Fruit fly (Drosophila melanogaster): ENCODE data around the gene CG5087.

CG5087 gene

dm6 chr3L:9029183-9029789, 31.3 kb downstream of the CG5087 start:
- TF ChIP-seq CG8159 (tag; optimal IDR thresholded peaks at IDR 0.05) (no peak), Ets98B (GFP tag; IDR thresholded peaks at IDR 0.05) (no peak), CG9948 (tag; optimal IDR thresholded peaks at IDR 0.05) (no peak), CG32121 (GFP tag; IDR thresholded peaks at IDR 0.05) (no peak), CG34367 (tag; optimal IDR thresholded peaks at IDR 0.05) (no peak), Pif1B (GFP tag; optimal IDR thresholded peaks at IDR 0.05) (no peak)

dm6 chr3L:9032871-9033270, 34.9 kb downstream of the CG5087 start:
- peak; percentile 0 for TF ChIP-seq CG14655 (GFP tag; optimal IDR thresholded peaks at IDR 0.05)
- TF ChIP-seq CG12605 (GFP tag; IDR thresholded peaks at IDR 0.05), result no peak
- no peak for TF ChIP-seq Pif1A (GFP tag; optimal IDR thresholded peaks at IDR 0.05)
- peak; percentile 8 for TF ChIP-seq CG15710 (tag; optimal IDR thresholded peaks at IDR 0.05)
- no peak for TF ChIP-seq CG34367 (tag; optimal IDR thresholded peaks at IDR 0.05)
- no peak for TF ChIP-seq CG8301 (tag; optimal IDR thresholded peaks at IDR 0.05)
- no peak for TF ChIP-seq gl (tag; optimal IDR thresholded peaks at IDR 0.05)
- no peak for TF ChIP-seq CG4496 (GFP tag; IDR thresholded peaks at IDR 0.05)
- peak; percentile 34 for TF ChIP-seq CG8159 (tag; optimal IDR thresholded peaks at IDR 0.05)
- no peak for TF ChIP-seq Pif1B (GFP tag; optimal IDR thresholded peaks at IDR 0.05)
- TF ChIP-seq D1 (tag; optimal IDR thresholded peaks at IDR 0.05), result no peak
- no peak for TF ChIP-seq fd96Ca (GFP tag; IDR thresholded peaks at IDR 0.05)
- no peak for TF ChIP-seq rn (GFP tag; IDR thresholded peaks at IDR 0.05)
- TF ChIP-seq CG17806 (tag; optimal IDR thresholded peaks at IDR 0.05), result peak; percentile 8
- TF ChIP-seq Ets98B (GFP tag; IDR thresholded peaks at IDR 0.05), result no peak
- TF ChIP-seq CG13204 (GFP tag; optimal IDR thresholded peaks at IDR 0.05), result no peak
- TF ChIP-seq CG32121 (GFP tag; IDR thresholded peaks at IDR 0.05), result no peak
- TF ChIP-seq EcR (GFP tag; optimal IDR thresholded peaks at IDR 0.05), result no peak
- no peak for TF ChIP-seq CG10348 (GFP tag; IDR thresholded peaks at IDR 0.05)
- TF ChIP-seq Snoo (tag; optimal IDR thresholded peaks at IDR 0.05), result no peak
- peak; percentile 22 for TF ChIP-seq CG9948 (tag; optimal IDR thresholded peaks at IDR 0.05)

- peak; percentile 68 for TF ChIP-seq CG8159 (tag; optimal IDR thresholded peaks at IDR 0.05)
- no peak for TF ChIP-seq CG13204 (GFP tag; optimal IDR thresholded peaks at IDR 0.05)
- no peak for TF ChIP-seq CG8301 (tag; optimal IDR thresholded peaks at IDR 0.05)
- no peak for TF ChIP-seq CG32121 (GFP tag; IDR thresholded peaks at IDR 0.05)
- TF ChIP-seq gl (tag; optimal IDR thresholded peaks at IDR 0.05), result no peak
- TF ChIP-seq CG17806 (tag; optimal IDR thresholded peaks at IDR 0.05), result peak; percentile 20
- no peak for TF ChIP-seq Ets98B (GFP tag; IDR thresholded peaks at IDR 0.05)
- TF ChIP-seq fd96Ca (GFP tag; IDR thresholded peaks at IDR 0.05), result no peak
- no peak for TF ChIP-seq rn (GFP tag; IDR thresholded peaks at IDR 0.05)
- peak; percentile 60 for TF ChIP-seq Snoo (tag; optimal IDR thresholded peaks at IDR 0.05)
- peak; percentile 28 for TF ChIP-seq Pif1B (GFP tag; optimal IDR thresholded peaks at IDR 0.05)
- TF ChIP-seq CG9948 (tag; optimal IDR thresholded peaks at IDR 0.05), result peak; percentile 54
- no peak for TF ChIP-seq EcR (GFP tag; optimal IDR thresholded peaks at IDR 0.05)
- TF ChIP-seq CG12605 (GFP tag; IDR thresholded peaks at IDR 0.05), result no peak
- peak; percentile 39 for TF ChIP-seq CG14655 (GFP tag; optimal IDR thresholded peaks at IDR 0.05)
- no peak for TF ChIP-seq D1 (tag; optimal IDR thresholded peaks at IDR 0.05)
- no peak for TF ChIP-seq Pif1A (GFP tag; optimal IDR thresholded peaks at IDR 0.05)
- no peak for TF ChIP-seq CG10348 (GFP tag; IDR thresholded peaks at IDR 0.05)
- TF ChIP-seq CG4496 (GFP tag; IDR thresholded peaks at IDR 0.05), result no peak
- TF ChIP-seq CG34367 (tag; optimal IDR thresholded peaks at IDR 0.05), result peak; percentile 20
- TF ChIP-seq CG15710 (tag; optimal IDR thresholded peaks at IDR 0.05), result peak; percentile 52
Observed at dm6 chr3L:9033537-9033936, 35.6 kb downstream of the CG5087 start.

- TF ChIP-seq CG8159 (tag; optimal IDR thresholded peaks at IDR 0.05) (peak; percentile 84), Pif1B (GFP tag; optimal IDR thresholded peaks at IDR 0.05) (peak; percentile 15), CG4496 (GFP tag; IDR thresholded peaks at IDR 0.05) (0 out of 3 replicates have a peak, but pooled peaks have one; percentile 28), CG17806 (tag; optimal IDR thresholded peaks at IDR 0.05) (peak; percentile 79), CG12605 (GFP tag; IDR thresholded peaks at IDR 0.05) (no peak; the same call in 1 of the 2 replicates), EcR (GFP tag; optimal IDR thresholded peaks at IDR 0.05) (no peak), CG34367 (tag; optimal IDR thresholded peaks at IDR 0.05) (no peak), Snoo (tag; optimal IDR thresholded peaks at IDR 0.05) (peak; percentile 50), fd96Ca (GFP tag; IDR thresholded peaks at IDR 0.05) (no peak), CG10348 (GFP tag; IDR thresholded peaks at IDR 0.05) (no peak), CG8301 (tag; optimal IDR thresholded peaks at IDR 0.05) (peak; percentile 61), gl (tag; optimal IDR thresholded peaks at IDR 0.05) (peak; percentile 61), D1 (tag; optimal IDR thresholded peaks at IDR 0.05) (peak; percentile 20), Pif1A (GFP tag; optimal IDR thresholded peaks at IDR 0.05) (peak; percentile 21), Ets98B (GFP tag; IDR thresholded peaks at IDR 0.05) (no peak), CG13204 (GFP tag; optimal IDR thresholded peaks at IDR 0.05) (no peak), CG32121 (GFP tag; IDR thresholded peaks at IDR 0.05) (no peak), CG9948 (tag; optimal IDR thresholded peaks at IDR 0.05) (peak; percentile 74), CG15710 (tag; optimal IDR thresholded peaks at IDR 0.05) (peak; percentile 32), CG14655 (GFP tag; optimal IDR thresholded peaks at IDR 0.05) (peak; percentile 59), rn (GFP tag; IDR thresholded peaks at IDR 0.05) (no peak)
Observed at dm6 chr3L:9033999-9034626, 36.1 kb downstream of the CG5087 start.

dm6 chr3L:9037608-9038007, 39.6 kb downstream of the CG5087 start:
- no peak for TF ChIP-seq Snoo (tag; optimal IDR thresholded peaks at IDR 0.05)
- TF ChIP-seq CG34367 (tag; optimal IDR thresholded peaks at IDR 0.05), result no peak

Data from whole organism, pupa.